Fruit fly (Drosophila melanogaster) whole organism, embryonic: ENCODE results near the gene Ugt35E1.

ENCODE experiments used
- Adf1 ChIP-seq: fragments of 200-800 bp; sonication (Bioruptor generic); IDR thresholded peaks from 2 replicates; pipeline ENCODE4 v1.3.6; 2022; ENCODE audit warnings: missing biosample characterization, missing genetic modification characterization
- BtbVII ChIP-seq: fragments of 200-800 bp; sonication (Bioruptor generic); optimal IDR thresholded peaks from 3 replicates; lab custom pipeline; 2017; ENCODE audit warnings: missing biosample characterization, mild to moderate bottlenecking, missing genetic modification characterization
- Bteb2 ChIP-seq: fragments of 200-800 bp; sonication (Bioruptor generic); optimal IDR thresholded peaks from 2 replicates; lab custom pipeline; 2016; ENCODE audit warnings: missing biosample characterization, missing genetic modification characterization
- CG12299 ChIP-seq: fragments of 200-800 bp; sonication (Bioruptor generic); optimal IDR thresholded peaks from 2 replicates; lab custom pipeline; 2018; ENCODE audit warnings: missing biosample characterization, mild to moderate bottlenecking, missing genetic modification characterization
- CG15479 ChIP-seq: fragments of 200-800 bp; sonication (Bioruptor generic); optimal IDR thresholded peaks from 3 replicates; lab custom pipeline; 2019; ENCODE audit warnings: missing biosample characterization, mild to moderate bottlenecking, missing genetic modification characterization, moderate library complexity
- CG1647 ChIP-seq: fragments of 200-800 bp; sonication (Bioruptor generic); optimal IDR thresholded peaks from 3 replicates; lab custom pipeline; 2016; ENCODE audit warnings: missing biosample characterization, missing genetic modification characterization
- CG17359 ChIP-seq: fragments of 200-800 bp; sonication (Bioruptor generic); optimal IDR thresholded peaks from 3 replicates; lab custom pipeline; 2018; ENCODE audit warnings: missing biosample characterization, mild to moderate bottlenecking, missing genetic modification characterization, moderate library complexity
- CG17612 ChIP-seq: fragments of 200-800 bp; sonication (Bioruptor generic); IDR thresholded peaks from 2 replicates; pipeline ENCODE4 v1.3.6; 2022; ENCODE audit warnings: missing biosample characterization, missing genetic modification characterization
- CG18599 ChIP-seq: fragments of 200-800 bp; sonication (Bioruptor generic); optimal IDR thresholded peaks from 3 replicates; lab custom pipeline; 2017; ENCODE audit warnings: missing biosample characterization, missing genetic modification characterization, mild to moderate bottlenecking, moderate library complexity, missing genetic modification reagents
- CG18619 ChIP-seq: fragments of 200-800 bp; sonication (Bioruptor generic); optimal IDR thresholded peaks from 3 replicates; lab custom pipeline; 2017; ENCODE audit warnings: missing biosample characterization, mild to moderate bottlenecking, missing genetic modification characterization
- CG18764 ChIP-seq: fragments of 200-800 bp; sonication (Bioruptor generic); optimal IDR thresholded peaks from 3 replicates; lab custom pipeline; 2016; ENCODE audit warnings: missing biosample characterization, missing genetic modification characterization
- CG31224 ChIP-seq: fragments of 200-800 bp; sonication (Bioruptor generic); IDR thresholded peaks from 2 replicates; pipeline ENCODE4 v1.3.6; 2022; ENCODE audit warnings: missing biosample characterization, missing genetic modification characterization
- CG31365 ChIP-seq: fragments of 200-800 bp; sonication (Bioruptor generic); optimal IDR thresholded peaks from 2 replicates; lab custom pipeline; 2018; ENCODE audit warnings: missing biosample characterization, mild to moderate bottlenecking, missing genetic modification characterization
- CG32772 ChIP-seq: fragments of 200-800 bp; sonication (Bioruptor generic); IDR thresholded peaks from 2 replicates; pipeline ENCODE4 v1.3.6; 2022; ENCODE audit warnings: missing biosample characterization, missing genetic modification characterization
- CG3995 ChIP-seq: fragments of 200-800 bp; sonication (Bioruptor generic); optimal IDR thresholded peaks from 3 replicates; lab custom pipeline; 2016; ENCODE audit warnings: missing biosample characterization, missing genetic modification characterization
- CG4328 ChIP-seq: fragments of 200-800 bp; sonication (Bioruptor generic); optimal IDR thresholded peaks from 3 replicates; lab custom pipeline; 2017; ENCODE audit warnings: missing biosample characterization, missing genetic modification reagents, missing genetic modification characterization
- CG7372 ChIP-seq: fragments of 200-800 bp; sonication (Bioruptor generic); IDR thresholded peaks from 2 replicates; pipeline ENCODE4 v1.3.6; 2022; ENCODE audit warnings: missing biosample characterization, missing genetic modification characterization
- CHES-1-like ChIP-seq: fragments of 200-800 bp; sonication (Bioruptor generic); optimal IDR thresholded peaks from 2 replicates; lab custom pipeline; 2016; ENCODE audit warnings: missing biosample characterization, missing genetic modification characterization
- CrebB ChIP-seq: fragments of 200-800 bp; sonication (Bioruptor generic); optimal IDR thresholded peaks from 3 replicates; lab custom pipeline; 2018; ENCODE audit warnings: missing biosample characterization, mild to moderate bottlenecking, missing genetic modification characterization
- Gug ChIP-seq: fragments of 200-800 bp; sonication (Bioruptor generic); IDR thresholded peaks from 4 replicates; pipeline ENCODE4 v1.3.6; 2022; ENCODE audit warnings: missing biosample characterization, missing genetic modification characterization
- HmgZ ChIP-seq: fragments of 200-800 bp; sonication (Bioruptor generic); optimal IDR thresholded peaks from 2 replicates; lab custom pipeline; 2018; ENCODE audit warnings: missing biosample characterization, mild to moderate bottlenecking, missing genetic modification characterization
- Kr ChIP-seq: fragments of 200-800 bp; sonication (Bioruptor generic); optimal IDR thresholded peaks from 2 replicates; lab custom pipeline; 2017; ENCODE audit warnings: missing biosample characterization, mild to moderate bottlenecking, missing genetic modification characterization
- Lhr ChIP-seq: fragments of 200-800 bp; sonication (Bioruptor generic); optimal IDR thresholded peaks from 3 replicates; lab custom pipeline; 2017; ENCODE audit warnings: mild to moderate bottlenecking, missing biosample characterization, missing genetic modification reagents, missing genetic modification characterization
- MESR4 ChIP-seq: fragments of 200-800 bp; sonication (Bioruptor generic); optimal IDR thresholded peaks from 2 replicates; lab custom pipeline; 2018; ENCODE audit warnings: missing biosample characterization, mild to moderate bottlenecking, missing genetic modification characterization, moderate library complexity
- Med ChIP-seq: fragments of 200-800 bp; sonication (Bioruptor generic); peaks from one replicate; lab custom pipeline; 2016; ENCODE audit warnings: missing biosample characterization, missing genetic modification characterization, mild to moderate bottlenecking, inconsistent platforms, moderate library complexity
- Nf-YB ChIP-seq: fragments of 200-800 bp; sonication (Bioruptor generic); optimal IDR thresholded peaks from 3 replicates; lab custom pipeline; 2019; ENCODE audit warnings: missing biosample characterization, mild to moderate bottlenecking, missing genetic modification characterization, moderate library complexity
- Opbp ChIP-seq: fragments of 200-800 bp; sonication (Bioruptor generic); IDR thresholded peaks from 3 replicates; pipeline ENCODE4 v1.3.6; 2022; ENCODE audit warnings: missing biosample characterization, missing genetic modification characterization; ENCODE audit not compliant: partially characterized antibody
- Pdp1 ChIP-seq, 2 experiments: fragments of 200-800 bp; sonication (Bioruptor generic); optimal IDR thresholded peaks; 3 replicates each; lab custom pipeline; 2016; ENCODE audit warnings: missing biosample characterization in 2 of 2, missing genetic modification characterization in 2 of 2, mild to moderate bottlenecking in 1 of 2, moderate library complexity in 1 of 2
- Ravus ChIP-seq: fragments of 200-800 bp; sonication (Bioruptor generic); IDR thresholded peaks from 2 replicates; pipeline ENCODE4 v1.3.6; 2022; ENCODE audit warnings: missing biosample characterization, missing genetic modification characterization
- Rfx ChIP-seq: fragments of 200-800 bp; sonication (Bioruptor generic); IDR thresholded peaks from 2 replicates; pipeline ENCODE4 v1.3.6; 2022; ENCODE audit warnings: missing biosample characterization, missing genetic modification characterization
- Six4 ChIP-seq: fragments of 200-800 bp; sonication (Bioruptor generic); optimal IDR thresholded peaks from 2 replicates; lab custom pipeline; 2016; ENCODE audit warnings: missing biosample characterization, missing genetic modification characterization
- Spps ChIP-seq: fragments of 200-800 bp; sonication (Bioruptor generic); optimal IDR thresholded peaks from 2 replicates; lab custom pipeline; 2018; ENCODE audit warnings: missing biosample characterization, mild to moderate bottlenecking, missing genetic modification characterization
- Vsx1 ChIP-seq: fragments of 200-800 bp; sonication (Bioruptor generic); optimal IDR thresholded peaks from 2 replicates; lab custom pipeline; 2017; ENCODE audit warnings: missing biosample characterization, mild to moderate bottlenecking, missing genetic modification characterization, missing genetic modification reagents
- amos ChIP-seq: fragments of 200-800 bp; sonication (Bioruptor generic); IDR thresholded peaks from 2 replicates; pipeline ENCODE4 v1.3.6; 2022; ENCODE audit warnings: missing biosample characterization, missing genetic modification characterization; ENCODE audit not compliant: partially characterized antibody
- bigmax ChIP-seq: fragments of 200-800 bp; sonication (Bioruptor generic); optimal IDR thresholded peaks from 2 replicates; lab custom pipeline; 2018; ENCODE audit warnings: missing biosample characterization, mild to moderate bottlenecking, missing genetic modification characterization
- cas ChIP-seq: fragments of 200-800 bp; sonication (Bioruptor generic); IDR thresholded peaks from 2 replicates; pipeline ENCODE4 v1.3.6; 2022; ENCODE audit warnings: missing biosample characterization, missing genetic modification characterization
- chn ChIP-seq: fragments of 200-800 bp; sonication (Bioruptor generic); optimal IDR thresholded peaks from 2 replicates; lab custom pipeline; 2016; ENCODE audit warnings: missing biosample characterization, missing genetic modification characterization
- ci ChIP-seq: fragments of 200-800 bp; sonication (Bioruptor generic); IDR thresholded peaks from 3 replicates; pipeline ENCODE4 v1.3.6; 2022; ENCODE audit warnings: missing biosample characterization, missing genetic modification characterization
- dmrt99B ChIP-seq: fragments of 200-800 bp; sonication (Bioruptor generic); optimal IDR thresholded peaks from 2 replicates; lab custom pipeline; 2018; ENCODE audit warnings: missing biosample characterization, mild to moderate bottlenecking, missing genetic modification characterization, moderate library complexity
- hth ChIP-seq: fragments of >200 bp; optimal IDR thresholded peaks from 2 replicates; lab custom pipeline; 2017; ENCODE audit warnings: inconsistent platforms
- kni ChIP-seq: fragments of 200-800 bp; sonication (Bioruptor generic); optimal IDR thresholded peaks from 3 replicates; lab custom pipeline; 2017; ENCODE audit warnings: mild to moderate bottlenecking, missing biosample characterization, missing genetic modification reagents, missing genetic modification characterization
- lmd ChIP-seq: fragments of 200-800 bp; sonication (Bioruptor generic); IDR thresholded peaks from 2 replicates; pipeline ENCODE4 v1.3.6; 2022; ENCODE audit warnings: missing biosample characterization, missing genetic modification characterization
- phol ChIP-seq: fragments of 200-800 bp; sonication (Bioruptor generic); optimal IDR thresholded peaks from 3 replicates; lab custom pipeline; 2018; ENCODE audit warnings: missing biosample characterization, mild to moderate bottlenecking, missing genetic modification characterization, moderate library complexity
- pnt ChIP-seq: fragments of 200-800 bp; sonication (Bioruptor generic); optimal IDR thresholded peaks from 3 replicates; lab custom pipeline; 2016; ENCODE audit warnings: missing biosample characterization, missing genetic modification characterization
- prd ChIP-seq, 3 experiments: fragments of >200 bp in 2 of 3; fragments of 200-800 bp in 1 of 3; sonication (Bioruptor generic) in 1 of 3; optimal IDR thresholded peaks in 2 of 3; IDR thresholded peaks in 1 of 3; 2 replicates in 2 of 3; 3 replicates in 1 of 3; pipeline versions ENCODE4 v1.3.6 to Lab custom; 2017 to 2022; ENCODE audit warnings: missing biosample characterization in 1 of 3, missing genetic modification characterization in 1 of 3
- pum ChIP-seq: fragments of 200-800 bp; sonication (Bioruptor generic); optimal IDR thresholded peaks from 2 replicates; lab custom pipeline; 2016; ENCODE audit warnings: missing biosample characterization, missing genetic modification characterization
- schlank ChIP-seq: fragments of 200-800 bp; sonication (Bioruptor generic); optimal IDR thresholded peaks from 2 replicates; lab custom pipeline; 2018; ENCODE audit warnings: missing biosample characterization, mild to moderate bottlenecking, missing genetic modification characterization
- scrt ChIP-seq: fragments of 200-800 bp; sonication (Bioruptor generic); optimal IDR thresholded peaks from 2 replicates; lab custom pipeline; 2018; ENCODE audit warnings: missing biosample characterization, mild to moderate bottlenecking, missing genetic modification characterization, moderate library complexity
- sna ChIP-seq: fragments of 200-800 bp; sonication (Bioruptor generic); IDR thresholded peaks from 2 replicates; pipeline ENCODE4 v1.3.6; 2022; ENCODE audit warnings: missing biosample characterization, missing genetic modification characterization; ENCODE audit not compliant: partially characterized antibody
- wdn ChIP-seq: fragments of 200-800 bp; sonication (Bioruptor generic); IDR thresholded peaks from 2 replicates; pipeline ENCODE4 v1.3.6; 2022; ENCODE audit warnings: missing biosample characterization, missing genetic modification characterization

The Ugt35E1 gene

dm6 chr3R:11208766-11209331 is 43.0 kb upstream of the Ugt35E1 start (continued):
- TF ChIP-seq CG31224 (GFP tag; lab: Robert Waterston, UW) = no peak
- no peak for TF ChIP-seq CG17612 (GFP tag; lab: Robert Waterston, UW)
- no peak for TF ChIP-seq lmd (GFP tag; lab: Robert Waterston, UW)
- no peak for TF ChIP-seq phol (tag; lab: Kevin White, UChicago)
- no peak for TF ChIP-seq CG32772 (GFP tag; lab: Robert Waterston, UW)
- TF ChIP-seq CG7372 (GFP tag; lab: Robert Waterston, UW) = peak; percentile 95
- no peak for TF ChIP-seq chn (GFP tag; lab: Kevin White, UChicago)
- TF ChIP-seq Six4 = no peak
- TF ChIP-seq Med (GFP tag; lab: Kevin White, UChicago) = peak; percentile 94
- no peak for TF ChIP-seq hth (lab: Kevin White, UChicago)
- no peak for TF ChIP-seq Gug (GFP tag; lab: Robert Waterston, UW)
- TF ChIP-seq CG31365 (tag; lab: Kevin White, UChicago) = no peak
- 0 out of 3 replicates have a peak, but pooled peaks have one; percentile 28 for TF ChIP-seq ci (GFP tag; lab: Robert Waterston, UW)
- TF ChIP-seq CG17359 (tag; lab: Kevin White, UChicago) = no peak
- no peak for TF ChIP-seq wdn (GFP tag; lab: Robert Waterston, UW)
- TF ChIP-seq CG12299 (tag; lab: Kevin White, UChicago) = no peak
- TF ChIP-seq amos = peak; percentile 2; the same call in 1 of the 2 replicates
- no peak for TF ChIP-seq sna (GFP tag; lab: Robert Waterston, UW)
- peak in 1 of 2 experiments; percentile 98 for TF ChIP-seq Pdp1 (GFP tag; optimal IDR thresholded peaks at IDR 0.05; lab: Kevin White, UChicago)
- TF ChIP-seq Spps (tag; lab: Kevin White, UChicago) = no peak
- no peak for TF ChIP-seq Lhr (GFP tag; lab: Kevin White, UChicago)
- no peak for TF ChIP-seq Nf-YB (GFP tag; lab: Kevin White, UChicago)
- no peak for TF ChIP-seq CG18599 (GFP tag; lab: Kevin White, UChicago)
- TF ChIP-seq bigmax = no peak
- no peak for TF ChIP-seq CHES-1-like (GFP tag; lab: Kevin White, UChicago)
- no peak for TF ChIP-seq pum (GFP tag; lab: Kevin White, UChicago)
- TF ChIP-seq CG18764 = no peak
- TF ChIP-seq kni (GFP tag; lab: Kevin White, UChicago) = no peak
- TF ChIP-seq prd (optimal IDR thresholded peaks at IDR 0.05; lab: Kevin White, UChicago) = no peak
- TF ChIP-seq prd (GFP tag; IDR thresholded peaks at IDR 0.05; lab: Robert Waterston, UW) = no peak
- no peak for TF ChIP-seq Ravus (GFP tag; lab: Robert Waterston, UW)
- TF ChIP-seq Bteb2 = no peak
- no peak for TF ChIP-seq Adf1
- 0 out of 3 replicates have a peak, but pooled peaks have one; percentile 37 for TF ChIP-seq Opbp
- TF ChIP-seq Kr = no peak
- peak; percentile 39 for TF ChIP-seq HmgZ (tag; lab: Kevin White, UChicago)
- TF ChIP-seq CrebB = no peak
- no peak for TF ChIP-seq CG4328 (GFP tag; lab: Kevin White, UChicago)
- no peak for TF ChIP-seq MESR4 (GFP tag; lab: Kevin White, UChicago)
- TF ChIP-seq scrt (GFP tag; lab: Kevin White, UChicago) = no peak
- no peak for TF ChIP-seq CG1647 (GFP tag; lab: Kevin White, UChicago)
- no peak for TF ChIP-seq Vsx1 (GFP tag; lab: Kevin White, UChicago)
- no peak for TF ChIP-seq BtbVII (GFP tag; lab: Kevin White, UChicago)
- peak; percentile 35 for TF ChIP-seq CG15479 (GFP tag; lab: Kevin White, UChicago)
- no peak for TF ChIP-seq pnt
- no peak for TF ChIP-seq CG3995 (GFP tag; lab: Kevin White, UChicago)
- no peak for TF ChIP-seq Rfx
- no peak for TF ChIP-seq CG18619
- TF ChIP-seq cas = no peak
- no peak for TF ChIP-seq dmrt99B
- no peak for TF ChIP-seq schlank
